Worm (Caenorhabditis elegans): ENCODE measurements around the gene T16H12.13.
A peak's percentile ranks its signal among the peaks of the same experiment; 100 is the strongest.

- TF ChIP-seq unc-39 (tag; optimal IDR thresholded peaks at IDR 0.05) (no peak), aha-1 (tag) (no peak), nhr-10 (tag; optimal IDR thresholded peaks at IDR 0.05) (no peak), daf-12 (tag; optimal IDR thresholded peaks at IDR 0.05) (no peak), ceh-28 (tag; optimal IDR thresholded peaks at IDR 0.05) (no peak), lin-39 (tag; optimal IDR thresholded peaks at IDR 0.05) (no peak), dmd-6 (GFP tag; IDR thresholded peaks at IDR 0.05) (no peak), snpc-4 (tag; optimal IDR thresholded peaks at IDR 0.05) (no peak), pqm-1 (tag; optimal IDR thresholded peaks at IDR 0.05) (no peak), nhr-25 (tag; optimal IDR thresholded peaks at IDR 0.05; ENCODE audit: borderline replicate concordance, insufficient read depth) (peak; percentile 30), hlh-30 (tag; optimal IDR thresholded peaks at IDR 0.05; ENCODE audit: insufficient read depth) (no peak)
Measured at ce11 chrIII:10094538-10094937, 9.3 kb downstream of the T16H12.13 start.
